Fruit fly (Drosophila melanogaster) whole organism, embryonic: ENCODE results near the gene ZnT77C.

Experiments used
- CG1792 ChIP-seq: fragments of 200-800 bp; sonication (Bioruptor generic); optimal IDR thresholded peaks from 2 replicates; lab custom pipeline; 2016; ENCODE audit warnings: missing biosample characterization, missing genetic modification characterization
- CG3065 ChIP-seq: fragments of 200-800 bp; sonication (Bioruptor generic); optimal IDR thresholded peaks from 2 replicates; lab custom pipeline; 2016; ENCODE audit warnings: missing biosample characterization, missing genetic modification characterization
- CG8089 ChIP-seq: fragments of 200-800 bp; sonication (Bioruptor generic); optimal IDR thresholded peaks from 3 replicates; lab custom pipeline; 2016; ENCODE audit warnings: missing biosample characterization, missing genetic modification characterization
- CG8359 ChIP-seq: fragments of 200-800 bp; sonication (Bioruptor generic); optimal IDR thresholded peaks from 2 replicates; lab custom pipeline; 2017; ENCODE audit warnings: missing biosample characterization, mild to moderate bottlenecking, missing genetic modification characterization, borderline replicate concordance
- Dbx ChIP-seq: fragments of 200-800 bp; sonication (Bioruptor generic); IDR thresholded peaks from 3 replicates; pipeline ENCODE4 v1.3.6; 2022; ENCODE audit warnings: missing biosample characterization, missing genetic modification characterization
- Hr39 ChIP-seq: fragments of >200 bp; optimal IDR thresholded peaks from 2 replicates; lab custom pipeline; 2017
- Trl ChIP-seq, 3 experiments: fragments of >200 bp in 2 of 3; fragments of 200-800 bp in 1 of 3; sonication (Bioruptor generic) in 1 of 3; optimal IDR thresholded peaks; 2 replicates in 1 of 3; 3 replicates in 2 of 3; lab custom pipeline; 2016 to 2017; ENCODE audit warnings: missing biosample characterization in 1 of 3, missing genetic modification characterization in 1 of 3
- ase ChIP-seq: fragments of 200-800 bp; sonication (Bioruptor generic); IDR thresholded peaks from 3 replicates; pipeline ENCODE4 v1.3.6; 2022; ENCODE audit warnings: missing biosample characterization, missing genetic modification characterization
- chm ChIP-seq: fragments of 200-800 bp; sonication (Bioruptor generic); IDR thresholded peaks from 2 replicates; pipeline ENCODE4 v1.3.6; 2022; ENCODE audit warnings: missing biosample characterization, missing genetic modification characterization
- jigr1 ChIP-seq: fragments of 200-800 bp; sonication (Bioruptor generic); IDR thresholded peaks from 3 replicates; pipeline ENCODE4 v1.3.6; 2022; ENCODE audit warnings: missing biosample characterization, missing genetic modification characterization
- sd ChIP-seq: fragments of 200-800 bp; sonication (Bioruptor generic); optimal IDR thresholded peaks from 3 replicates; lab custom pipeline; 2018; ENCODE audit warnings: missing biosample characterization, mild to moderate bottlenecking, missing genetic modification characterization, moderate library complexity
- sisA ChIP-seq: fragments of 200-800 bp; sonication (Bioruptor generic); IDR thresholded peaks from 2 replicates; pipeline ENCODE4 v1.3.6; 2022; ENCODE audit warnings: missing biosample characterization, missing genetic modification characterization

dm6 chr3L:20464677-20465076, 30.0 kb downstream of the ZnT77C start, which contains the start of gene atk:
- TF ChIP-seq CG1792 (GFP tag; lab: Kevin White, UChicago) (no peak), Dbx (GFP tag; lab: Robert Waterston, UW) (no peak), sisA (GFP tag; lab: Robert Waterston, UW) (no peak), Trl (optimal IDR thresholded peaks at IDR 0.05; lab: Kevin White, UChicago) (no peak), Trl (GFP tag; optimal IDR thresholded peaks at IDR 0.05; lab: Kevin White, UChicago) (no peak), CG8089 (GFP tag; lab: Kevin White, UChicago) (no peak), sd (tag; lab: Kevin White, UChicago) (no peak), ase (GFP tag; lab: Robert Waterston, UW) (no peak), Hr39 (no peak), CG8359 (GFP tag; lab: Kevin White, UChicago) (no peak), CG3065 (no peak), chm (GFP tag; lab: Robert Waterston, UW) (no peak), jigr1 (GFP tag; lab: Robert Waterston, UW) (no peak)
